Fruit fly (Drosophila melanogaster) whole organism, embryonic: ENCODE data around the gene oxt.

Experiments used
- Aef1 ChIP-seq: fragments of 200-800 bp; sonication (Bioruptor generic); IDR thresholded peaks from 3 replicates; pipeline ENCODE4 v1.3.6; 2022; ENCODE audit warnings: missing biosample characterization, missing genetic modification characterization
- CG10321 ChIP-seq: fragments of 200-800 bp; sonication (Bioruptor generic); IDR thresholded peaks from 2 replicates; pipeline ENCODE4 v1.3.6; 2022; ENCODE audit warnings: missing biosample characterization, missing genetic modification characterization
- CG10654 ChIP-seq: fragments of 200-800 bp; sonication (Bioruptor generic); optimal IDR thresholded peaks from 2 replicates; lab custom pipeline; 2016; ENCODE audit warnings: missing biosample characterization, missing genetic modification characterization
- CG10959 ChIP-seq: fragments of 200-800 bp; sonication (Bioruptor generic); IDR thresholded peaks from 2 replicates; pipeline ENCODE4 v1.3.6; 2022; ENCODE audit warnings: missing biosample characterization, missing genetic modification characterization
- CG11456 ChIP-seq: fragments of 200-800 bp; sonication (Bioruptor generic); IDR thresholded peaks from 3 replicates; pipeline ENCODE4 v1.3.6; 2022; ENCODE audit warnings: missing biosample characterization, missing genetic modification characterization
- CG11504 ChIP-seq: fragments of 200-800 bp; sonication (Bioruptor generic); optimal IDR thresholded peaks from 3 replicates; lab custom pipeline; 2019; ENCODE audit warnings: missing biosample characterization, mild to moderate bottlenecking, missing genetic modification characterization, moderate library complexity
- CG11695 ChIP-seq: fragments of 200-800 bp; sonication (Bioruptor generic); IDR thresholded peaks from 3 replicates; pipeline ENCODE4 v1.3.6; 2022; ENCODE audit warnings: missing biosample characterization, missing genetic modification characterization
- CG11696 ChIP-seq: fragments of 200-800 bp; sonication (Bioruptor generic); IDR thresholded peaks from 2 replicates; pipeline ENCODE4 v1.3.6; 2022; ENCODE audit warnings: missing biosample characterization, missing genetic modification characterization
- CG12071 ChIP-seq: fragments of 200-800 bp; sonication (Bioruptor generic); optimal IDR thresholded peaks from 3 replicates; lab custom pipeline; 2018; ENCODE audit warnings: missing biosample characterization, mild to moderate bottlenecking, missing genetic modification characterization
- CG14667 ChIP-seq: fragments of 200-800 bp; sonication (Bioruptor generic); IDR thresholded peaks from 2 replicates; pipeline ENCODE4 v1.3.6; 2022; ENCODE audit warnings: missing biosample characterization, missing genetic modification characterization
- CG15011 ChIP-seq: fragments of 200-800 bp; sonication (Bioruptor generic); optimal IDR thresholded peaks from 3 replicates; lab custom pipeline; 2018; ENCODE audit warnings: missing biosample characterization, mild to moderate bottlenecking, missing genetic modification characterization
- CG1647 ChIP-seq: fragments of 200-800 bp; sonication (Bioruptor generic); optimal IDR thresholded peaks from 3 replicates; lab custom pipeline; 2016; ENCODE audit warnings: missing biosample characterization, missing genetic modification characterization
- CG16813 ChIP-seq: fragments of 200-800 bp; sonication (Bioruptor generic); IDR thresholded peaks from 3 replicates; pipeline ENCODE4 v1.3.6; 2022; ENCODE audit warnings: missing biosample characterization, missing genetic modification characterization; ENCODE audit not compliant: partially characterized antibody
- CG16815 ChIP-seq: fragments of 200-800 bp; sonication (Bioruptor generic); optimal IDR thresholded peaks from 3 replicates; lab custom pipeline; 2017; ENCODE audit warnings: missing biosample characterization, mild to moderate bottlenecking, missing genetic modification characterization
- CG17359 ChIP-seq: fragments of 200-800 bp; sonication (Bioruptor generic); optimal IDR thresholded peaks from 3 replicates; lab custom pipeline; 2018; ENCODE audit warnings: missing biosample characterization, mild to moderate bottlenecking, missing genetic modification characterization, moderate library complexity
- CG17912 ChIP-seq: fragments of 200-800 bp; sonication (Bioruptor generic); optimal IDR thresholded peaks from 2 replicates; lab custom pipeline; 2018; ENCODE audit warnings: missing biosample characterization, mild to moderate bottlenecking, missing genetic modification characterization
- CG18262 ChIP-seq: fragments of 200-800 bp; optimal IDR thresholded peaks from 3 replicates; lab custom pipeline; 2019; ENCODE audit warnings: missing biosample characterization, mild to moderate bottlenecking, missing genetic modification characterization, moderate library complexity
- CG18764 ChIP-seq: fragments of 200-800 bp; sonication (Bioruptor generic); optimal IDR thresholded peaks from 3 replicates; lab custom pipeline; 2016; ENCODE audit warnings: missing biosample characterization, missing genetic modification characterization
- CG30020 ChIP-seq: fragments of 200-800 bp; optimal IDR thresholded peaks from 2 replicates; lab custom pipeline; 2019; ENCODE audit warnings: missing biosample characterization, mild to moderate bottlenecking, missing genetic modification characterization, moderate library complexity
- CG3281 ChIP-seq: fragments of 200-800 bp; sonication (Bioruptor generic); optimal IDR thresholded peaks from 3 replicates; lab custom pipeline; 2017; ENCODE audit warnings: missing biosample characterization, mild to moderate bottlenecking, missing genetic modification characterization
- CG4707 ChIP-seq: fragments of 200-800 bp; sonication (Bioruptor generic); optimal IDR thresholded peaks from 2 replicates; lab custom pipeline; 2018; ENCODE audit warnings: missing biosample characterization, mild to moderate bottlenecking, missing genetic modification characterization, moderate library complexity
- CG6689 ChIP-seq: fragments of 200-800 bp; sonication (Bioruptor generic); IDR thresholded peaks from 2 replicates; pipeline ENCODE4 v1.3.6; 2022; ENCODE audit warnings: missing biosample characterization, missing genetic modification characterization
- CG6854 ChIP-seq: fragments of 200-800 bp; sonication (Bioruptor generic); optimal IDR thresholded peaks from 3 replicates; lab custom pipeline; 2017; ENCODE audit warnings: missing biosample characterization, mild to moderate bottlenecking, missing genetic modification characterization
- CTCF ChIP-seq: fragments of 200-800 bp; sonication (Bioruptor generic); optimal IDR thresholded peaks from 2 replicates; lab custom pipeline; 2017; ENCODE audit warnings: missing biosample characterization, mild to moderate bottlenecking, missing genetic modification characterization, moderate library complexity
- D19A ChIP-seq: fragments of 200-800 bp; optimal IDR thresholded peaks from 3 replicates; lab custom pipeline; 2019; ENCODE audit warnings: missing biosample characterization, mild to moderate bottlenecking, missing genetic modification characterization, moderate library complexity
- Dref ChIP-seq: fragments of 200-800 bp; sonication (Bioruptor generic); IDR thresholded peaks from 2 replicates; pipeline ENCODE4 v1.3.6; 2022; ENCODE audit warnings: missing biosample characterization, missing genetic modification characterization
- Drgx ChIP-seq: fragments of 200-800 bp; sonication (Bioruptor generic); IDR thresholded peaks from 2 replicates; pipeline ENCODE4 v1.3.6; 2022; ENCODE audit warnings: missing biosample characterization, missing genetic modification characterization
- HHEX ChIP-seq: fragments of 200-800 bp; sonication (Bioruptor generic); optimal IDR thresholded peaks from 3 replicates; lab custom pipeline; 2017; ENCODE audit warnings: missing biosample characterization, mild to moderate bottlenecking, missing genetic modification characterization, missing genetic modification reagents
- HLH54F ChIP-seq: fragments of 200-800 bp; sonication (Bioruptor generic); optimal IDR thresholded peaks from 3 replicates; lab custom pipeline; 2016; ENCODE audit warnings: missing biosample characterization, missing genetic modification characterization
- Max ChIP-seq: fragments of 200-800 bp; sonication (Bioruptor generic); optimal IDR thresholded peaks from 2 replicates; lab custom pipeline; 2016; ENCODE audit warnings: missing biosample characterization, mild to moderate bottlenecking, missing genetic modification characterization
- Meics ChIP-seq: fragments of 200-800 bp; sonication (Bioruptor generic); optimal IDR thresholded peaks from 2 replicates; lab custom pipeline; 2017; ENCODE audit warnings: missing biosample characterization, mild to moderate bottlenecking, missing genetic modification characterization
- Myb ChIP-seq: fragments of 200-800 bp; sonication (Bioruptor generic); optimal IDR thresholded peaks from 2 replicates; lab custom pipeline; 2016; ENCODE audit warnings: missing biosample characterization, missing genetic modification characterization
- Neu2 ChIP-seq: fragments of 200-800 bp; sonication (Bioruptor generic); optimal IDR thresholded peaks from 3 replicates; lab custom pipeline; 2016; ENCODE audit warnings: missing biosample characterization, missing genetic modification characterization, borderline replicate concordance
- Nf-YC ChIP-seq: fragments of 200-800 bp; optimal IDR thresholded peaks from 3 replicates; lab custom pipeline; 2019; ENCODE audit warnings: missing biosample characterization, mild to moderate bottlenecking, missing genetic modification characterization, moderate library complexity
- Optix ChIP-seq: fragments of 200-800 bp; sonication (Bioruptor generic); IDR thresholded peaks from 3 replicates; pipeline ENCODE4 v1.3.6; 2022; ENCODE audit warnings: missing biosample characterization, missing genetic modification characterization
- Scr ChIP-seq: fragments of 200-800 bp; sonication (Bioruptor generic); IDR thresholded peaks from 2 replicates; pipeline ENCODE4 v1.3.6; 2022; ENCODE audit warnings: missing biosample characterization, missing genetic modification characterization; ENCODE audit not compliant: partially characterized antibody
- bcd ChIP-seq: fragments of 200-800 bp; sonication (Bioruptor generic); optimal IDR thresholded peaks from 2 replicates; lab custom pipeline; 2017; ENCODE audit warnings: missing biosample characterization, mild to moderate bottlenecking, missing genetic modification characterization
- br ChIP-seq: fragments of >200 bp; optimal IDR thresholded peaks from 2 replicates; lab custom pipeline; 2017
- croc ChIP-seq: fragments of 200-800 bp; sonication (Bioruptor generic); conservative IDR thresholded peaks from 3 replicates; pipeline ENCODE4 v1.3.6; 2022; ENCODE audit warnings: missing biosample characterization, missing genetic modification characterization
- dpn ChIP-seq, 2 experiments: fragments of 200-800 bp; sonication (Bioruptor generic); optimal IDR thresholded peaks; 3 replicates each; lab custom pipeline; 2016; ENCODE audit warnings: missing biosample characterization in 2 of 2, missing genetic modification characterization in 2 of 2
- fd3F ChIP-seq: fragments of 200-800 bp; sonication (Bioruptor generic); optimal IDR thresholded peaks from 2 replicates; lab custom pipeline; 2018; ENCODE audit warnings: missing biosample characterization, mild to moderate bottlenecking, missing genetic modification characterization, moderate library complexity
- fd96Cb ChIP-seq: fragments of 200-800 bp; sonication (Bioruptor generic); optimal IDR thresholded peaks from 2 replicates; lab custom pipeline; 2018; ENCODE audit warnings: missing biosample characterization, mild to moderate bottlenecking, missing genetic modification characterization, moderate library complexity
- gfzf ChIP-seq: fragments of 200-800 bp; sonication (Bioruptor generic); optimal IDR thresholded peaks from 2 replicates; lab custom pipeline; 2016; ENCODE audit warnings: missing biosample characterization, mild to moderate bottlenecking, missing genetic modification characterization, moderate library complexity
- nerfin-1 ChIP-seq: fragments of 200-800 bp; sonication (Bioruptor generic); optimal IDR thresholded peaks from 3 replicates; lab custom pipeline; 2019; ENCODE audit warnings: missing biosample characterization, mild to moderate bottlenecking, missing genetic modification characterization, moderate library complexity
- oc ChIP-seq: fragments of 200-800 bp; sonication (Bioruptor generic); optimal IDR thresholded peaks from 2 replicates; lab custom pipeline; 2018; ENCODE audit warnings: missing biosample characterization, mild to moderate bottlenecking, missing genetic modification characterization, moderate library complexity
- pita ChIP-seq: fragments of 200-800 bp; sonication (Bioruptor generic); optimal IDR thresholded peaks from 2 replicates; lab custom pipeline; 2017; ENCODE audit warnings: missing biosample characterization, mild to moderate bottlenecking, missing genetic modification characterization
- slbo ChIP-seq: fragments of 200-800 bp; sonication (Bioruptor generic); IDR thresholded peaks from 2 replicates; pipeline ENCODE4 v1.3.6; 2022; ENCODE audit warnings: missing biosample characterization, missing genetic modification characterization
- slp2 ChIP-seq: fragments of 200-800 bp; sonication (Bioruptor generic); optimal IDR thresholded peaks from 2 replicates; lab custom pipeline; 2016; ENCODE audit warnings: missing biosample characterization, missing genetic modification characterization
- sqz ChIP-seq: fragments of 200-800 bp; sonication (Bioruptor generic); optimal IDR thresholded peaks from 3 replicates; lab custom pipeline; 2018; ENCODE audit warnings: missing biosample characterization, mild to moderate bottlenecking, missing genetic modification characterization
- sug ChIP-seq: fragments of 200-800 bp; optimal IDR thresholded peaks from 2 replicates; lab custom pipeline; 2019; ENCODE audit warnings: missing biosample characterization, mild to moderate bottlenecking, missing genetic modification characterization, moderate library complexity
- tgo ChIP-seq: fragments of 200-800 bp; sonication (Bioruptor generic); IDR thresholded peaks from 3 replicates; pipeline ENCODE4 v1.3.6; 2022; ENCODE audit warnings: missing biosample characterization, missing genetic modification characterization
- tna ChIP-seq: fragments of 200-800 bp; sonication (Bioruptor generic); IDR thresholded peaks from 2 replicates; pipeline ENCODE4 v1.3.6; 2022; ENCODE audit warnings: missing biosample characterization, missing genetic modification characterization; ENCODE audit not compliant: partially characterized antibody

Gene oxt

dm6 chr3L:2253962-2254662, 8.4 kb downstream of the oxt start (continued):
- TF ChIP-seq CG18764 (GFP tag; lab: Kevin White, UChicago) (no peak), CG3281 (GFP tag; lab: Kevin White, UChicago) (no peak), Drgx (GFP tag; lab: Robert Waterston, UW) (no peak), CG12071 (GFP tag; lab: Kevin White, UChicago) (peak; percentile 50), CG17359 (tag; lab: Kevin White, UChicago) (no peak), CG10654 (GFP tag; lab: Kevin White, UChicago) (no peak), D19A (tag; lab: Kevin White, UChicago) (no peak), Optix (GFP tag; lab: Robert Waterston, UW) (no peak), CG14667 (GFP tag; lab: Robert Waterston, UW) (no peak), CG30020 (tag; lab: Kevin White, UChicago) (no peak), fd96Cb (tag; lab: Kevin White, UChicago) (no peak), CG15011 (GFP tag; lab: Kevin White, UChicago) (no peak), CG16813 (GFP tag; lab: Robert Waterston, UW) (no peak), gfzf (GFP tag; lab: Kevin White, UChicago) (no peak), Nf-YC (tag; lab: Kevin White, UChicago) (peak; percentile 1), croc (GFP tag; lab: Robert Waterston, UW) (no peak), nerfin-1 (tag; lab: Kevin White, UChicago) (no peak), Aef1 (no peak), CG4707 (no peak), CG1647 (no peak), bcd (GFP tag; lab: Kevin White, UChicago) (no peak), dpn (GFP tag; optimal IDR thresholded peaks at IDR 0.05; lab: Kevin White, UChicago) (no peak), CTCF (GFP tag; lab: Kevin White, UChicago) (no peak), CG16815 (GFP tag; lab: Kevin White, UChicago) (no peak), CG11695 (no peak), slbo (GFP tag; lab: Robert Waterston, UW) (no peak), Neu2 (GFP tag; lab: Kevin White, UChicago) (no peak), CG10321 (no peak), slp2 (GFP tag; lab: Kevin White, UChicago) (no peak), CG11456 (GFP tag; lab: Robert Waterston, UW) (no peak), CG11504 (tag; lab: Kevin White, UChicago) (no peak), Myb (GFP tag; lab: Kevin White, UChicago) (no peak), fd3F (GFP tag; lab: Kevin White, UChicago) (no peak), HLH54F (GFP tag; lab: Kevin White, UChicago) (no peak), CG11696 (GFP tag; lab: Robert Waterston, UW) (no peak), CG17912 (no peak), pita (no peak), tna (no peak), CG6689 (GFP tag; lab: Robert Waterston, UW) (no peak), tgo (no peak), oc (no peak), CG10959 (GFP tag; lab: Robert Waterston, UW) (no peak), CG18262 (tag; lab: Kevin White, UChicago) (no peak), CG6854 (GFP tag; lab: Kevin White, UChicago) (no peak), HHEX (GFP tag; lab: Kevin White, UChicago) (peak; percentile 10), sqz (GFP tag; lab: Kevin White, UChicago) (no peak), br (no peak), Meics (GFP tag; lab: Kevin White, UChicago) (peak; percentile 41), sug (tag; lab: Kevin White, UChicago) (peak; percentile 94), Dref (GFP tag; lab: Robert Waterston, UW) (no peak), Max (GFP tag; lab: Kevin White, UChicago) (no peak), Scr (GFP tag; lab: Robert Waterston, UW) (no peak)
